Worm (Caenorhabditis elegans): ENCODE measurements around the gene clec-180.

clec-180 gene

ce11 chrIV:7573944-7574343 lies 5.3 kb downstream of the clec-180 start (continued):
- TF ChIP-seq snpc-1.2 (GFP tag; IDR thresholded peaks at IDR 0.05) (peak; percentile 95), pqm-1 (tag; optimal IDR thresholded peaks at IDR 0.05) (peak; percentile 7), nhr-48 (tag; optimal IDR thresholded peaks at IDR 0.05) (peak; percentile 81), R02D3.7 (tag; optimal IDR thresholded peaks at IDR 0.05) (peak; percentile 34), ceh-20 (GFP tag; IDR thresholded peaks at IDR 0.05) (no peak; the same call in none of the 2 replicates), F49E8.2 (tag; optimal IDR thresholded peaks at IDR 0.05; ENCODE audit: borderline replicate concordance) (peak; percentile 87), tra-1 (GFP tag; IDR thresholded peaks at IDR 0.05) (peak; percentile 90), arid-1 (GFP tag; conservative IDR thresholded peaks at IDR 0.05) (no peak; the same call in 1 of the 2 replicates), duxl-1 (tag; optimal IDR thresholded peaks at IDR 0.05; ENCODE audit: poor library complexity) (peak; percentile 94), egl-43 (GFP tag; IDR thresholded peaks at IDR 0.05) (peak; percentile 98), hmg-1.1 (GFP tag; IDR thresholded peaks at IDR 0.05) (peak; percentile 94)

- no peak for TF ChIP-seq sdz-12 (GFP tag; optimal IDR thresholded peaks at IDR 0.05)
- TF ChIP-seq cey-2 (tag; optimal IDR thresholded peaks at IDR 0.05; ENCODE audit: borderline replicate concordance, insufficient read depth): no peak
These were observed 6.6 kb downstream of the clec-180 start, which contains the start of gene cec-4 for ce11 chrIV:7575147-7575768. TSS of gene cec-4 (plus strand) at chrIV:7575718.

ce11 chrIV:7578281-7578680 lies 9.6 kb downstream of the clec-180 start, which contains the start of gene F32E10.5:
TSS of gene F32E10.5 (minus strand) at chrIV:7578381.
- TF ChIP-seq nhr-111 (GFP tag; optimal IDR thresholded peaks at IDR 0.05): no peak
- peak; percentile 21 for TF ChIP-seq ama-1 (optimal IDR thresholded peaks at IDR 0.05)
- peak; percentile 24 for TF ChIP-seq duxl-1 (tag; optimal IDR thresholded peaks at IDR 0.05; ENCODE audit: poor library complexity)
- TF ChIP-seq pqm-1 (tag; optimal IDR thresholded peaks at IDR 0.05): no peak
- no peak for TF ChIP-seq F37D6.2 (tag; optimal IDR thresholded peaks at IDR 0.05)
- no peak for TF ChIP-seq php-3 (GFP tag; IDR thresholded peaks at IDR 0.05)
- no peak for TF ChIP-seq sdz-12 (GFP tag; optimal IDR thresholded peaks at IDR 0.05)
- no peak for TF ChIP-seq Y5F2A.4 (GFP tag; optimal IDR thresholded peaks at IDR 0.05)

- TF ChIP-seq skn-1 (tag; optimal IDR thresholded peaks at IDR 0.05): no peak
- TF ChIP-seq ctbp-1 (GFP tag; IDR thresholded peaks at IDR 0.05): 0 out of 2 replicates have a peak, but pooled peaks have one; percentile 39
- TF ChIP-seq lir-3 (tag; optimal IDR thresholded peaks at IDR 0.05): no peak
- no peak for TF ChIP-seq ceh-32 (tag; optimal IDR thresholded peaks at IDR 0.05; ENCODE audit: poor library complexity)
- no peak for TF ChIP-seq Y75B8A.6 (GFP tag; IDR thresholded peaks at IDR 0.05)
- no peak for TF ChIP-seq madf-5 (GFP tag; IDR thresholded peaks at IDR 0.05)
- TF ChIP-seq mxl-2 (GFP tag; conservative IDR thresholded peaks at IDR 0.05): no peak
- no peak for TF ChIP-seq F10B5.3 (tag; optimal IDR thresholded peaks at IDR 0.05)
- no peak for TF ChIP-seq ceh-44 (GFP tag; IDR thresholded peaks at IDR 0.05)
- TF ChIP-seq zfp-2 (tag; optimal IDR thresholded peaks at IDR 0.05): no peak
- TF ChIP-seq D1046.2 (GFP tag; IDR thresholded peaks at IDR 0.05): no peak
- TF ChIP-seq lim-7 (GFP tag; IDR thresholded peaks at IDR 0.05): no peak
- no peak for TF ChIP-seq tra-1 (GFP tag; IDR thresholded peaks at IDR 0.05)
- 0 out of 2 replicates have a peak, but pooled peaks have one; percentile 29 for TF ChIP-seq pha-4 (GFP tag; IDR thresholded peaks at IDR 0.05)
- no peak for TF ChIP-seq pha-4 (tag; optimal IDR thresholded peaks at IDR 0.05)
- TF ChIP-seq ztf-11 (tag; optimal IDR thresholded peaks at IDR 0.05): no peak
- TF ChIP-seq mdl-1 (tag; optimal IDR thresholded peaks at IDR 0.05): peak in 1 of 2 experiments; percentile 74
- TF ChIP-seq F37D6.2 (tag; optimal IDR thresholded peaks at IDR 0.05): peak; percentile 64
- TF ChIP-seq daf-16 (GFP tag; optimal IDR thresholded peaks at IDR 0.05): peak in 1 of 2 experiments; percentile 24
- peak; percentile 76 for TF ChIP-seq daf-16 (tag; optimal IDR thresholded peaks at IDR 0.05)
- no peak for TF ChIP-seq ceh-82 (tag; optimal IDR thresholded peaks at IDR 0.05)
- peak; percentile 12 for TF ChIP-seq nhr-11 (tag; optimal IDR thresholded peaks at IDR 0.05)
- TF ChIP-seq lin-29 (GFP tag; IDR thresholded peaks at IDR 0.05): no peak
- TF ChIP-seq ces-1 (GFP tag; optimal IDR thresholded peaks at IDR 0.05): peak; percentile 59
- no peak for TF ChIP-seq ceh-62 (tag; optimal IDR thresholded peaks at IDR 0.05)
- TF ChIP-seq set-16 (GFP tag; IDR thresholded peaks at IDR 0.05): no peak
- TF ChIP-seq dmd-6 (GFP tag; IDR thresholded peaks at IDR 0.05): no peak
- TF ChIP-seq ZK337.2 (GFP tag; IDR thresholded peaks at IDR 0.05): no peak
These were observed 11.4 kb downstream of the clec-180 start, which contains the start of the genes cec-5 and nol-10 for ce11 chrIV:7580062-7580614. TSS of gene cec-5 (minus strand) at chrIV:7580112. TSS of gene nol-10 (plus strand) at chrIV:7580597.

Measured in whole organism, L4 larva.